Fruit fly (Drosophila melanogaster): ENCODE results near the gene pip.

pip gene

dm6 chr3L:19294613-19295299 is 42.7 kb downstream of the pip start:
- TF ChIP-seq CG8478 (optimal IDR thresholded peaks at IDR 0.05) (no peak), pan (optimal IDR thresholded peaks at IDR 0.05) (no peak), EcR (GFP tag; optimal IDR thresholded peaks at IDR 0.05) (no peak), psq (optimal IDR thresholded peaks at IDR 0.05) (no peak), Dll (optimal IDR thresholded peaks at IDR 0.05) (no peak), usp (GFP tag; optimal IDR thresholded peaks at IDR 0.05) (no peak)

DNA sequence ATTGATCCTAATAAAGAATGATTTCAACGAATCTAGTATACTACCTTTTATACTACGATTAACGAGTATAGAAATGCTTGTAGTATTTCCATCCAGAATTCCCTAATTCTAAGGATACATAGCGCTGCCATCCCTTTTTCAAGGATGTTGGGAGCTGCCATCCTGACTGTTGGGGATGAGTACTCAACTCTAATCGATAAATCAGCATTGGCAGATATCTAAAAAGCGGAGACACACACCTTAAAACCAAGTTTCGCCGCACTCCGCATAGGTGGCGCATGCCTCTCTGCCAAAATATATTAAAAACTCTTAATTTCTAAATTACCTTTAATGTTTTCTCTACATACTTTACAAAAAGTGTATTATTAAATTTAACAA is 43.2 kb downstream of the pip start, which contains the start of gene fal:
TSS of gene fal (plus strand) at position 330 of the 378 bp plus-strand sequence.
- no peak for TF ChIP-seq pan (optimal IDR thresholded peaks at IDR 0.05)
- TF ChIP-seq usp (GFP tag; optimal IDR thresholded peaks at IDR 0.05), result no peak
- no peak for TF ChIP-seq Dll (optimal IDR thresholded peaks at IDR 0.05)
- TF ChIP-seq CG8478 (optimal IDR thresholded peaks at IDR 0.05), result no peak
- no peak for TF ChIP-seq psq (optimal IDR thresholded peaks at IDR 0.05)
- no peak for TF ChIP-seq EcR (GFP tag; optimal IDR thresholded peaks at IDR 0.05)

dm6 chr3L:19293178-19293741 is 44.1 kb downstream of the pip start:
- TF ChIP-seq pan (optimal IDR thresholded peaks at IDR 0.05) (no peak), EcR (GFP tag; optimal IDR thresholded peaks at IDR 0.05) (peak in 1 of 2 experiments; percentile 18)

DNA sequence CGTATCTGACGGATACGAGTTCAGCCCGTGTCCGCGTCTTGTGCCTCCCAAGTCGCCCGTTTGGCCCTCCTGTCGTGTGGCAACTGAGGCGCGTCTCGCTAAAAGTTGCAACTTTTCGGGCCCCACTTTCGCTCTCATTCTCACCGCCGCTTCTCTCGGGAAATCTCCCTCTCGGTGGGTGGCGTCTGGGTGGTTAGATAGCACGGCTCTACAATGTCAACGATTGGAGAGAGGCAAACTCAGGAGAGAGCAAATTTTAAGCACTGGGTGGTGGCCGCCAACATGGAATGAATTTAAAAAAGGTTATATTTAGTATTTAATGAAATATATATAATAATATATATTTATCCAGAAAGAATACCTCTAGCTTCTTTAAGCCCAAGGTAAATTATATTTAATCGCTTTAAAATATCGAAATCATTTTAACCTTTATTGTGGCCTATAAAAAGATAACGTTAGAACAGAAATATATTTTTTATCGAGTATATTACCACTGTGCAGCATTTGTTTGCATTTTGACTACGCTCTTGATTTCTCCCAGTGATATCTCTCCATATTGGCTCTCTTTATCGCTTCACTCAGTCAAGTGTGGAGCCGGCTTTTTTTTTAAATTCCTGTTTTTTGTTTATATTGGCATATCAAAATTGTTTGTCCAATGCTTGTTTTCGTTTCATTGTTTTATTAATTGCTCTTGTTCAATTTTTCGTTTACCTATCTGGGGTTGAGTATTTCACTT is 44.8 kb downstream of the pip start, which contains the start of gene Gbs-76A:
TSS of gene Gbs-76A (minus strand) at position 327 of the 736 bp plus-strand sequence.
- TF ChIP-seq EcR (GFP tag; optimal IDR thresholded peaks at IDR 0.05), result no peak
- peak; percentile 64 for TF ChIP-seq Dll (optimal IDR thresholded peaks at IDR 0.05)

DNA sequence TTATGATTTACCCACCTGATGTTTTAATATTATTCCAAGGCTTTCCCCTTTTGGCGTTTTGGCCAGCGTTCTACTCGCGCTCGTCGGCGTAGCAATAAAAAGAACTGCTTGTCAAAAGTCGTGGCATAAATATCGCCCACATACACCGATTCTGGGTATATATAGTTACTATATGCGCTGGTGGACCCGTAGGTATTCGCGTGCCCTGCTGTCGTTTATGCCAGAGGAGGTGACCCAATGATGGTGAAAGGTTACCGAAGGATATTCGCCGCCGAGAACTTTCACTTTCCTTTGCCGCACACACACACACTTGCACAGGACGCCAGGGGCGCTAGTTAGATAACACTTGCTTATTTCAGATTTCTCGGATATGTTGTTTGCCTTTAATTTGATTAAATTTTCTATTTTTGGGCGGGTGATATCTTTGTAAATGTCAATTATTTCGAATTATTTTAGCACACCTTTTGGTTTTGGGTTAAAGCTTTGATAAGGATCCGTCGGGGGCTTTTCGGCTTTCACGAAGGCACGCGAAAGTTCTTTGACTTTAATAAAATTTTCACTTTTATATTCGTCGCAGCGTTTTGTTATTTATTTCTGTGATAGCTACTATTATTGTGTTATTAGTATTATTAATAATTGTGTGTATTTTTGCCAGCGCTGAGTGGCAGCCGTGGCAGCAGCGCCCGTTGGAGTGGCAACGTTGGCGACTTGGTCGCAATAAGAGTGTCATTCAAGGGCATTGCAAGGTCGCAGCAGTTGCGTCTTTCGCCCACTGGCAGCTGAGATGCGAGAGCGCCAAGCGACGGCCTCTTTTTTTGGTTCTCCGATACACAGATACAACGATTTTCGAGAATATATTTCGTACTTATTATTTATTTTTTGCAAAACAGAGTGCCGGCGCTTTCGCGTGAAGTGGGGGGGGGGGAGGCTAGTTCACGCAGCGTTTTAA is 45.7 kb downstream of the pip start:
- TF ChIP-seq psq (optimal IDR thresholded peaks at IDR 0.05) (no peak), usp (GFP tag; optimal IDR thresholded peaks at IDR 0.05) (no peak), EcR (GFP tag; optimal IDR thresholded peaks at IDR 0.05) (no peak), pan (optimal IDR thresholded peaks at IDR 0.05) (no peak), Dll (optimal IDR thresholded peaks at IDR 0.05) (no peak), CG8478 (optimal IDR thresholded peaks at IDR 0.05) (no peak)

DNA sequence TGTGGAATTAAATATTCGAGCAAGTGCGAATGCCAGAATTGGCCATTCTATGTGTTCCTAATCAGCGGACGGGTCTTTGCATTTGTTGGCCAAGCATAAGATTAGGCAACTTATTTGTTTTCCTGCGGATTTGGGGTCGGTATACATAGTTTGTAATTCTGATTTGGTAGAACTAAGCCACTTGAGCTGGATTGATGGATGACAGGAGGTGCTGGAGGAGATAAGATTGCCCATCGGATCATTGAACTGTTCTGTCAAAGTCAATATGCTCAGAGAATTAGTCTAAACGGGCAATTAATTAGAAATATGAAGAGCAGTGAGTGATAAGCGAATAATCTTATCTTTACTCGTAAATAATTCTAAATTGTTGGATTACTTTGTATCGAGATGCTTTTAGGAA is 48.0 kb downstream of the pip start:
- TF ChIP-seq CG8478 (optimal IDR thresholded peaks at IDR 0.05) (no peak), EcR (GFP tag; optimal IDR thresholded peaks at IDR 0.05) (no peak), usp (GFP tag; optimal IDR thresholded peaks at IDR 0.05) (no peak), pan (optimal IDR thresholded peaks at IDR 0.05) (no peak), Dll (optimal IDR thresholded peaks at IDR 0.05) (no peak), psq (optimal IDR thresholded peaks at IDR 0.05) (no peak)

DNA sequence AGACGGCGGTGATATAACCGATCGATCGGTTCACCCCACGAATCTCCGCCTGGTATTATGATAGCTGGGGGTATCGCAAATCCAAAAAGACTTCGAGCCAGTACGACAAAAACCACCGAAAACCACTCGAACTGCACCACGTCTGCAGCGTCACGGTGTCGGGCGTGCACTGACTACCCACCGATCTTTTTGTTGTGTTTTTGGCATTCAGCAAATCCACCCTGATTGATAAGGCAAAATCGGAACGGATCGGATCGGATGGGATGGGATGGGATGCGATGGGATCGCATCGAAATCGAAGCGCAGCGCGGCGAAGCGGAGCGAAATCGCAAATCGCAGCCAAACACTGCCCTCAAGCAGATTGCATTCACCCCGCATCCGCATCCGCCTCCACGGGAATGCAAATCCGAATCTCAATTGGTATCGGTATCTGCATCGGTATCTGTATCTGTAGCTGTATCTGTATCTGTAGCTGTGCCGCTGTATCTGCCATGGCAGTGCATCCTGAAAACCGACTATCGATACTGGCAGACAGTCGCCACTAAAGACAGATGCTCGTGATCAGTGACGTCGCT is 48.9 kb downstream of the pip start:
- TF ChIP-seq CG8478 (optimal IDR thresholded peaks at IDR 0.05), result no peak
- no peak for TF ChIP-seq psq (optimal IDR thresholded peaks at IDR 0.05)
- TF ChIP-seq usp (GFP tag; optimal IDR thresholded peaks at IDR 0.05), result no peak
- TF ChIP-seq EcR (GFP tag; optimal IDR thresholded peaks at IDR 0.05), result no peak
- TF ChIP-seq Dll (optimal IDR thresholded peaks at IDR 0.05), result no peak

- TF ChIP-seq CG8478 (optimal IDR thresholded peaks at IDR 0.05) (no peak), psq (optimal IDR thresholded peaks at IDR 0.05) (no peak), usp (GFP tag; optimal IDR thresholded peaks at IDR 0.05) (no peak), Dll (optimal IDR thresholded peaks at IDR 0.05) (no peak)
Measured at dm6 chr3L:19280700-19281099, 56.7 kb downstream of the pip start, which contains the start of gene CG14089. Gene CG14089 (minus strand): TSS chr3L:19280800.

DNA sequence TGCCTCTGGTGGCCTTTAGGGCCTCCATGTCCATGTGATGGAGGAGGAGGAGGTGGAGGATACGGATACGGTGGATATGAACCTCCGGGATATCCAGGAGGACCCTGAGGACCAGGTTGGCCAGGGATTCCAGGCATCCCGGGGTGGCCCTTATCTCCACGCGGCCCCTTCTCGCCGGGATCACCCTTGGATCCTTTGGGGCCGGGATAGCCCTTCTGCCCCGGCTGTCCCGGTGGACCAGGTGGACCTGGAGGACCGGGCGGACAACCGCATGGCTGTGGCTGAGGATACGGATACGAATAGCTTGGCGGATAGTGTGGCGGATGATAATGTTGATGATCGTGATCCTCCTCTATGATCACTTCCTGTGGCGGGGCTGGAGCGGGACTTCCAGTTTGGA is 57.1 kb downstream of the pip start:
- TF ChIP-seq psq (optimal IDR thresholded peaks at IDR 0.05) (no peak), usp (GFP tag; optimal IDR thresholded peaks at IDR 0.05) (no peak), Dll (optimal IDR thresholded peaks at IDR 0.05) (no peak), pan (optimal IDR thresholded peaks at IDR 0.05) (no peak), EcR (GFP tag; optimal IDR thresholded peaks at IDR 0.05) (no peak), CG8478 (optimal IDR thresholded peaks at IDR 0.05) (no peak)

DNA sequence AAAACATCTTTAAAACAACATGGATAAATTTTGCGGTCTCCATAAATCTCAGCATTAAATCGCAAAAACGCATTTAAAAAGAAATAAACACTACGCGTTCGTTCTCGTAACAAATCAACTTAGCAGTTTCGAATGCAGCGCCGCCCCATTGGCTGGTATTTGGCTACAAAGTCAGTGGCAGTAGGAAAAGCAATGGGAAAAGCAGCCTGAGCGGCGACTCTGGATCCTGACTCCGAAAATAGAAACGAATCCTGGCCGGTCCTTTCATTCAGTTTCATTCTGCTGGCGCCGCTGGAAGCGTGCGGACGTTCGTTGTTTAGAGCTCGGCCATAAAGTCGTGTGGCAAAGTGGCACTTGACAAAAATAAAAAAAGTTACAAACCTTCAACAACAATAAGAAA is 61.9 kb downstream of the pip start, which contains the start of gene CG14086:
TSS of gene CG14086 (plus strand) at position 301 of the 400 bp plus-strand sequence.
- TF ChIP-seq Dll (optimal IDR thresholded peaks at IDR 0.05) (no peak), usp (GFP tag; optimal IDR thresholded peaks at IDR 0.05) (no peak), psq (optimal IDR thresholded peaks at IDR 0.05) (no peak), CG8478 (optimal IDR thresholded peaks at IDR 0.05) (no peak), pan (optimal IDR thresholded peaks at IDR 0.05) (no peak), EcR (GFP tag; optimal IDR thresholded peaks at IDR 0.05) (no peak)

dm6 chr3L:19270542-19270941 is 66.9 kb downstream of the pip start, which contains the start of gene CG14088:
Gene CG14088 (minus strand): TSS chr3L:19270642.
- TF ChIP-seq psq (optimal IDR thresholded peaks at IDR 0.05) (no peak), pan (optimal IDR thresholded peaks at IDR 0.05) (no peak), Dll (optimal IDR thresholded peaks at IDR 0.05) (no peak), usp (GFP tag; optimal IDR thresholded peaks at IDR 0.05) (no peak), EcR (GFP tag; optimal IDR thresholded peaks at IDR 0.05) (no peak), CG8478 (optimal IDR thresholded peaks at IDR 0.05) (no peak)
